Fruit fly (Drosophila melanogaster) whole organism: ENCODE measurements around the gene CG33332.
A peak's percentile ranks its signal among the peaks of the same experiment; 100 is the strongest.

Experiments used
- CG8478 ChIP-seq: fragments of >200 bp; optimal IDR thresholded peaks from 2 replicates; lab custom pipeline; 2018; ENCODE audit warnings: inconsistent platforms
- Dll ChIP-seq: fragments of >200 bp; optimal IDR thresholded peaks from 2 replicates; lab custom pipeline; 2017
- EcR ChIP-seq, 2 experiments: fragments of >200 bp; optimal IDR thresholded peaks; 2 replicates each; lab custom pipeline; 2017; ENCODE audit warnings: missing biosample characterization in 2 of 2, missing genetic modification characterization in 2 of 2, missing genetic modification reagents in 2 of 2
- pan ChIP-seq: fragments of >200 bp; optimal IDR thresholded peaks from 2 replicates; lab custom pipeline; 2017
- psq ChIP-seq: fragments of >200 bp; optimal IDR thresholded peaks from 2 replicates; lab custom pipeline; 2017
- usp ChIP-seq: fragments of >200 bp; optimal IDR thresholded peaks from 2 replicates; lab custom pipeline; 2017; ENCODE audit warnings: missing biosample characterization, missing genetic modification characterization, mixed read lengths

Gene CG33332

DNA sequence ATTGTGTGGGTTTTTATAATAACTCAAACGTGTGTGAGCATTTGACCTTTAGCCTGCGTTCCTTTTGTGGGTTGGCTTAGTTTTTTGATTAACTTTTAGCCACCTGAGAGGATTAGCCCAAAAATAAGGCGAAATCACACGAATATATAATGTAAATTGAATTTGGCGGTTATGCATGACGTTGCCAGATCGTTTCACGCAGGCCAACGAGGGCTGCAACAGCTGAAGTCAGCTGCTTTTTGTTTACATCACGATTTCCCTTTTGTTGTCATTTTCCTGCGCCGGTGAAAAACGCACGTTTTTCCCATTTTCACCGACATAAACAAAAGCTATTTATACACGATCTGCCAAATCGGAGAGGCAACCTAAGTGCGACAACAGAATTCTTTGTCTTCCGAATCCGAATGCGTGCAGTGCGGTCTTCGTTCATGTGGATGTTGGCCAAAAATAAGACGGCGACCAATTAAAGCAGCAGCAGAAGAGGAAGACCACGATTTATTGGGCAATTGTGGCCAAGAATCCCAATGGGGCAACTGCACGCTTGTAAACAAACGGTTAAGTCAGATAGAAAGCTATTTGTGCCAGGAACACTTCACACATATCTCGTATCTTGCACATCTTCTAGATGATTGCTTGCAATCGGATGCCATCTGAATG lies 6.9 kb upstream of the CG33332 start, which contains the start of gene CG3631:
TSS of gene CG3631 (plus strand) at position 251 of the 657 bp plus-strand sequence.
- TF ChIP-seq CG8478 (lab: Kevin White, UChicago) (no peak), EcR (GFP tag; optimal IDR thresholded peaks at IDR 0.05; lab: Kevin White, UChicago) (no peak), Dll (lab: Kevin White, UChicago) (no peak), usp (no peak), pan (lab: Kevin White, UChicago) (no peak), psq (lab: Kevin White, UChicago) (no peak)

DNA sequence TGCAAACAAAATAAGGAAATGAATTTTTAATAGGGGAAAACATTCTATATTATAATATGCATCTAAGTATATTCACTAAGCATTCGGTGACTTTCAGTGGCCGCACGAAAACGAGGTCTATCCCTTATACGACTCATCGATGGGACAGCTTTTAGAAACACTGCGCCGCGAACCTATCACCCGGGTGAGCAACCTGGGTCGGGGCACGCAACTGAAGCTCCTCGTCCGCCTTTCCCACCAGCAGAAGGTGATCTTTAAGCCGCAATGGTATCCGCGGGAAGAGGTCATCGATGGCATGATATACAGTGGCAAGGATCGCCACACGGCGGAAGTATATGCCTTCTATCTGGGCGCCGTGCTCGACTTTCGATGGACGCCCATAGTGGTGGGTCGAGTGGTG lies 5.4 kb upstream of the CG33332 start:
- TF ChIP-seq pan (lab: Kevin White, UChicago) (no peak), Dll (lab: Kevin White, UChicago) (no peak), psq (lab: Kevin White, UChicago) (no peak), CG8478 (lab: Kevin White, UChicago) (no peak), usp (no peak), EcR (GFP tag; optimal IDR thresholded peaks at IDR 0.05; lab: Kevin White, UChicago) (no peak)

DNA sequence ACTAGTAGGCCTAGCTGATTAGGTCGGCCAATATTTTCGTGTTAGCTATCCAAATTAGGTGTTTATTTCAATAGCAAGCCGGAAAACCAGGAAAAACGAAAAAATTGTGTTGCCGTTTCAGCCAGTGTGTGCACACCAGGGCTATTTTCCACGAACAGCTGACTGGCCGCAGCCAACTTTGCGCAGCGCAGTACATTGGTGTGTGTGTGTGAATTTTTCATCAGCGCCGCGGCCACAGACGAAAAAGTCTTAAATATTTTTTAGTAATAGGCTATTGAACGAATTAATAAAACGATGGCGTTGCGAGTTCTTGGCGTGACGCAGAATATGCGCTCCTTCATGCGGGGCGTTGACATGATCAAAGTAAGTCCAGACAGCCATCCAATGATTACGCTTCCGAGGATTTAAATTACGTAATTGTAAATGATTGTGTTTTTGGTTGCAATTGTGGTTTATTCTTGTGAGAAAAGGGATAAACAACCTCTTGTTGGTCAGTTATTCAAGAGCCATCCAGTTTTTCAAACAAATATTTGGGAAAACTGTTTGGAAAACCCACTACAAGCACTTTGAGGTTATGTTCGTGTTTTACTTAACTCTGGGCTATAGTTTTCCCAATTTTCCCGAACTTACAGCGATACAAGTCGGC lies 3.9 kb downstream of the CG33332 start, which contains the start of the genes CycC and UQCR-C1:
TSS of gene CycC (minus strand) at position 142 of the 646 bp plus-strand sequence.
TSS of gene UQCR-C1 (plus strand) at position 168 of the 646 bp plus-strand sequence.
- TF ChIP-seq EcR (GFP tag; optimal IDR thresholded peaks at IDR 0.05; lab: Kevin White, UChicago) (no peak), CG8478 (lab: Kevin White, UChicago) (no peak), psq (lab: Kevin White, UChicago) (no peak), usp (no peak), pan (lab: Kevin White, UChicago) (no peak), Dll (lab: Kevin White, UChicago) (no peak)

DNA sequence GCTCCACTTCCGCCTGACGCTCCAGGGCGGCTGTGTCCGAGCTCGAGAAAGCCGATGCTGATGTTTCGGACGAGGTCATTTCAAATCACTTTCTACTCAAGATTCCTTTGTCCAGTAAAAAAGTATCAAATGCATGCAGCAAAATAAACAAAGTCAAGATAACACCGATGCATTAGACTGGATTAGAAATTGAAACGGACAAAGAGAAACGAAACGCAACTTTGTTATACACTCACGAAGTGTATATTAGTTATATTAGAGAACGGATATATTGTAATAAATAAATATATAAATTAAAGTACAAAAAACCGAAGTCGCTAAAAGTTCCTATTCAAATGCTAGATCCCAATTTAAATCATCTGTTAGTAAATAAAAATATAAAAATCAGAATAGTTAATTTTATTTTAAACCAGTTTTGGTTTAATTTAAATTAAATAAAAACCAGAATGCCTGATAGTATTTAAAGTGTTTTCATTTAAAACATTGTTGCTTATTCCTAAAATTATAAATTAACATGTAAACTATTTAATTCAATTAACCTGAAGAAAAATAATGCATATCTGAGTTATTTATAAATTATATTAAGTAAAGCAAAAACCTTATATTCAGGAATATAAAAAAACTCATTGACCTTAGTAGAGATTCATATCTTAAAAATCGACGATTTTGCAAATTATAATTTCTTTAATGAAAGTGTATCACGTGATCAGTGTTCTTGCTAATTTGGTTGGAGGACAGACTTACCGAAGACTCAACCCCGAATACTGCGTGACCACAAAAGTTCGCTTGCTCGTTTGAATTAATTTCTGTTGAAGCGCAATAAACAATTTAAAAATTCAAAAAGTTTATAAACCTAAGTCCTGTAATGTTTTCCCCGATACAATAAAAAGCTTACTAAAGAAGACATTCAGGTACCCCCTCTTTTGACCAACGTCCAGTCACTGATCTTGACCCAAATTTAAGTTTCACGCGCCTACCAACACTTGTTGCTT lies 7.8 kb downstream of the CG33332 start, which contains the start of gene Dph2:
TSS of gene Dph2 (minus strand) at position 164 of the 992 bp plus-strand sequence.
- TF ChIP-seq EcR (GFP tag; optimal IDR thresholded peaks at IDR 0.05; lab: Kevin White, UChicago): no peak
- TF ChIP-seq psq (lab: Kevin White, UChicago): no peak
- TF ChIP-seq usp: no peak
- TF ChIP-seq pan (lab: Kevin White, UChicago): no peak
- no peak for TF ChIP-seq Dll (lab: Kevin White, UChicago)
- TF ChIP-seq CG8478 (lab: Kevin White, UChicago): no peak

DNA sequence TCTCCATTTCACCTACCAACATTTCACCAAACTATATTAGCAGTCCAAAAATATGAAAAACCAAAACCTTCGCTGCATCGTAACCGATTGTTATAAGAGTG lies 8.4 kb downstream of the CG33332 start, which contains the start of gene CG14860:
TSS of gene CG14860 (plus strand) at position 2 of the 101 bp plus-strand sequence.
- no peak for TF ChIP-seq Dll (lab: Kevin White, UChicago)
- TF ChIP-seq usp: no peak
- TF ChIP-seq pan (lab: Kevin White, UChicago): no peak

DNA sequence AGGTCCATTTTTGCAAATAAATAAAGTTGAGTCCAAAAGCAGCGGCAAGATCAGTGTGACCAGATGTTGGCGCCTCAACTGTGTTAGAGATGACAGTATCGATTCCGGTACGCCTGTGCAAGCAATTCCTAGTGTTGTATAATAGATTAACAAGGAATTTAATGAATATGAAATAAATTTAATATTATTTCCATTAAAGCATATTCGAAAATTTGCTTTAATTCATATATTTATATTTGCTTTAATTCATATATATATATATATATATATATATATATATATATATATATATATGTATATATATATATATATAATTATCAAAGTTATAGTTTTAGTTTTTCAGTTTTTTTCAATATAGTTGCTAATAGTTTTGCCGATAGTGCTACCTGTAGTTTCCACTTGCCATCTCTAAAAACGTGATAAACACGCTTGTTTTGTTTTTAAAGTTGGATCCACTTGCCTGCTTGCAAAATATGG lies 12.1 kb downstream of the CG33332 start, which contains the start of the genes Nup93-2 and CG3817:
TSS of gene Nup93-2 (minus strand) at position 93 of the 477 bp plus-strand sequence.
TSS of gene CG3817 (plus strand) at position 460 of the 477 bp plus-strand sequence.
- TF ChIP-seq Dll (lab: Kevin White, UChicago): no peak
- no peak for TF ChIP-seq EcR (GFP tag; optimal IDR thresholded peaks at IDR 0.05; lab: Kevin White, UChicago)
- no peak for TF ChIP-seq usp
- no peak for TF ChIP-seq CG8478 (lab: Kevin White, UChicago)
- no peak for TF ChIP-seq pan (lab: Kevin White, UChicago)
- TF ChIP-seq psq (lab: Kevin White, UChicago): no peak

DNA sequence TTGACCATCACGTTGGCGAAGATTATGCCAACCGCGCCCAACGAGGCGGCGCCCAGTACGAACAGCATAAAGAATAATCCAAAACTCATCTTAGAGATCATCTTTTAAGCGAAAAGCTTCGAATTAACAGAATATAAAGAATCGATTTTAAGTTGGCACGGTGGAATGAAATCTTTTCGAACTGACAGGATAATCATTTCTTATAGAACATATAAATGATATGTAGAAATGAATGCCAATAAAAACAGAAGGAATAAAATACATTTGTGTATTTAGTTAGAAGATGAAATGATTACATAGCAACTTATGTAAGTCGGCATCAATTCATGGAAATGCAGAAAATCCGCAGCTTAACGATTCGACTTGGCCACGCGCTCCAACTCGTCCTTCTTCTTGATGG lies 13.9 kb downstream of the CG33332 start, which contains the start of gene VhaPPA1-2:
TSS of gene VhaPPA1-2 (minus strand) at position 101 of the 400 bp plus-strand sequence.
- no peak for TF ChIP-seq Dll (lab: Kevin White, UChicago)
- no peak for TF ChIP-seq EcR (GFP tag; optimal IDR thresholded peaks at IDR 0.05; lab: Kevin White, UChicago)
- TF ChIP-seq usp: no peak
- TF ChIP-seq CG8478 (lab: Kevin White, UChicago): no peak
- no peak for TF ChIP-seq pan (lab: Kevin White, UChicago)
- TF ChIP-seq psq (lab: Kevin White, UChicago): no peak

DNA sequence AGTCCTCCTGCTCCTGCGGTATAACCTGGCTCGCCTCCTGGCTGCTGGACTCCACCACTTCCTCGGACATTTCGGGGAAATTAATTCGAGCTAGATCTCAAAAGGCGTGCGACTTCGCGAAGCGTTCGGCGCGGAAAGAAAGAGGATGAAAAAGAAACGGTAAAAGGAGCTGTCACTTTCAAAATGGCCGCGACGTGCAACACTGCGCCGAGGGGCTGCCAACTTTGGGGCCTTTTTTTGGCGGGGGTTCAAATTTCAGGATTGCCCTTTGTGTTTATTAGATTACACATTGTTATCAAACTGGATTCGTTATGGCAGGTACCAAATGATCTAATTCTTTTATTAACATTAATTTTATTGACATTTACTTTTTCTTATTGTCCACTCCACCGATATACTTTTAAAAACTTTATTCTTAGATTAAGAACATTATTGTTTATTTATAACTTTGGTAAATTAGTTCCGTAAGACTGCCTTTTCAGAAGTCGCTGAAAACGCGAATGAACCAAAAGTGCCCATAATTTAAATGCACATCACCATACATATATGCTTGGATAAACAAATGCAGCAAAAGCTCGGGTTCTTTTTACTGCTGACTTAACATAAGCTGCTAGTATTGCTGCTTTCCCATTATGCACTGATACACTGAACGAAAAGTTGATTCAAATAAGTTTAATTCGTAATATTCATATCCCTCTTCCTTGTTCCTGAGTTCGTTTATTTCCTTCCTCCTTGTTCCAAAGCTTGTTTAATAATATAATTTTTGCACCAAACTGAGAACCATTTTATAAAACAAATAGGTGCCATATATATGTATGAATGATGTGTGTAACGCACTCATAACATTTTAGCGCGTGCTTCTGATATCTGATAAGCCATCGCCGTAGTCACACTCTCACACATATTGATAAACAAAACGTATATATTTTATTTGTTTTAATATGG lies 15.4 kb downstream of the CG33332 start, which contains the start of gene RpS5b:
TSS of gene RpS5b (minus strand) at position 156 of the 945 bp plus-strand sequence.
- no peak for TF ChIP-seq CG8478 (lab: Kevin White, UChicago)
- TF ChIP-seq usp: no peak
- no peak for TF ChIP-seq Dll (lab: Kevin White, UChicago)
- no peak for TF ChIP-seq psq (lab: Kevin White, UChicago)
- TF ChIP-seq pan (lab: Kevin White, UChicago): no peak
- no peak for TF ChIP-seq EcR (GFP tag; optimal IDR thresholded peaks at IDR 0.05; lab: Kevin White, UChicago)

DNA sequence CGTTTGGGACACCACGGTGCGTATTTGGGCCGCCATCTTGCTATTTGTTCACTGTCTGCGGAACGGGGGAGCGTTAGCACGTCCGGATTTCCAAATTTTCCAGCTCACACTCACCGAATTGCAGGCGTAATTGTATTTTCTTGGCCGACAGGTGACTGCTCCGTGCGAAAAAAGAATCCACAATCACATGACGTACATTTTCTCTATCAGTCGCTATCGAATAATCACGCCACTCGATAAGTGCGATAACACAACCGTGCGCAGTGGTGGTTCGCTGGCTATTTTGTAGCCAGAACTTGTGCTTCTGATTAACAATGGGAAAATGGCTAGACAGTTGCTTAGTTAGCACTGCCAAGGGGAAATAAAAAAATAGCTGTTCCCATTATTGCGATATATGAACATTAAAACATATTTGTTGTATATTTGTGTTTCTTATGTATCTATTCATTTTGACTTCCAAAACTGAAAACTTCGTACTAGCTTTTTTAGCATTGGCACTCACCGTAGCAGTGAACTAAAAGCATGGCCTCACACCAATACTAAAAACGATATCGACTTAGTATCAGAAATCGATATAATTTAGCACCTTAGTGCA lies 17.7 kb downstream of the CG33332 start, which contains the start of gene VhaPPA1-1:
TSS of gene VhaPPA1-1 (minus strand) at position 225 of the 595 bp plus-strand sequence.
- TF ChIP-seq psq (lab: Kevin White, UChicago): peak; percentile 53
- TF ChIP-seq Dll (lab: Kevin White, UChicago): no peak
- TF ChIP-seq usp: no peak
- no peak for TF ChIP-seq EcR (GFP tag; optimal IDR thresholded peaks at IDR 0.05; lab: Kevin White, UChicago)
